Fruit fly (Drosophila melanogaster) whole organism, wandering third instar larva: ENCODE results near the gene Slob.

Source experiments
- CG32264 ChIP-seq: fragments of 200-800 bp; sonication (Bioruptor generic); optimal IDR thresholded peaks from 2 replicates; lab custom pipeline; 2016; ENCODE audit warnings: missing biosample characterization, missing genetic modification characterization
- Hr83 ChIP-seq: fragments of 200-300 bp; sonication (Bioruptor generic); optimal IDR thresholded peaks from 2 replicates; lab custom pipeline; 2016; ENCODE audit warnings: missing biosample characterization, mild to moderate bottlenecking, missing genetic modification characterization, moderate library complexity; ENCODE audit not compliant: poor library complexity, severe bottlenecking
- brk ChIP-seq: fragments of 200-800 bp; sonication (Bioruptor generic); optimal IDR thresholded peaks from 2 replicates; lab custom pipeline; 2016; ENCODE audit warnings: missing biosample characterization, mild to moderate bottlenecking, missing genetic modification characterization
- dl ChIP-seq, 2 experiments: fragments of 175-275, 200-275 bp in 1 of 2; fragments of 200-275 bp in 1 of 2; sonication (Bioruptor generic); optimal IDR thresholded peaks; lab custom pipeline; 2018; ENCODE audit warnings: mild to moderate bottlenecking in 2 of 2, missing biosample characterization in 2 of 2, missing genetic modification characterization in 2 of 2, moderate library complexity in 2 of 2; ENCODE audit not compliant: partially characterized antibody in 2 of 2, insufficient read depth in 1 of 2
- dsf ChIP-seq: sonication (Bioruptor generic); optimal IDR thresholded peaks from 2 replicates; lab custom pipeline; 2016; ENCODE audit warnings: missing biosample characterization, missing genetic modification characterization, borderline replicate concordance
- h ChIP-seq: fragments of 200-800 bp; sonication (Bioruptor generic); optimal IDR thresholded peaks from 3 replicates; lab custom pipeline; 2016; ENCODE audit warnings: missing biosample characterization, mild to moderate bottlenecking, missing genetic modification characterization
- pan ChIP-seq: fragments of >200 bp; optimal IDR thresholded peaks from 2 replicates; lab custom pipeline; 2017
- psq ChIP-seq: fragments of 200-800 bp; sonication (Bioruptor generic); optimal IDR thresholded peaks from 3 replicates; lab custom pipeline; 2017; ENCODE audit warnings: missing biosample characterization, mild to moderate bottlenecking, missing genetic modification characterization, moderate library complexity
- sage ChIP-seq: fragments of 200-800 bp; sonication (Bioruptor generic); optimal IDR thresholded peaks from 2 replicates; lab custom pipeline; 2016; ENCODE audit warnings: missing biosample characterization, mild to moderate bottlenecking, missing genetic modification characterization
- sv ChIP-seq: fragments of 200-800 bp; sonication (Bioruptor generic); optimal IDR thresholded peaks from 3 replicates; lab custom pipeline; 2016; ENCODE audit warnings: missing biosample characterization, missing genetic modification characterization
- usp ChIP-seq: fragments of >200 bp; optimal IDR thresholded peaks from 2 replicates; lab custom pipeline; 2017; ENCODE audit warnings: missing biosample characterization, missing genetic modification characterization

- TF ChIP-seq psq (no peak), Hr83 (GFP tag; lab: Kevin White, UChicago) (no peak), dl (GFP tag; optimal IDR thresholded peaks at IDR 0.05; lab: Kevin White, UChicago; ENCODE audit: insufficient read depth in 1 of 2, partially characterized antibody in 2 of 2) (no peak), sage (GFP tag; lab: Kevin White, UChicago) (no peak), usp (GFP tag; lab: Kevin White, UChicago) (no peak), brk (no peak), sv (GFP tag; lab: Kevin White, UChicago) (no peak), CG32264 (GFP tag; lab: Kevin White, UChicago) (no peak), dsf (GFP tag; lab: Kevin White, UChicago) (no peak), pan (lab: Kevin White, UChicago) (no peak), h (GFP tag; lab: Kevin White, UChicago) (no peak)
These were observed 15.3 kb downstream of the Slob start for dm6 chr2L:7659561-7659960.
